Worm (Caenorhabditis elegans): ENCODE measurements around the gene Y67H2A.10.

DNA sequence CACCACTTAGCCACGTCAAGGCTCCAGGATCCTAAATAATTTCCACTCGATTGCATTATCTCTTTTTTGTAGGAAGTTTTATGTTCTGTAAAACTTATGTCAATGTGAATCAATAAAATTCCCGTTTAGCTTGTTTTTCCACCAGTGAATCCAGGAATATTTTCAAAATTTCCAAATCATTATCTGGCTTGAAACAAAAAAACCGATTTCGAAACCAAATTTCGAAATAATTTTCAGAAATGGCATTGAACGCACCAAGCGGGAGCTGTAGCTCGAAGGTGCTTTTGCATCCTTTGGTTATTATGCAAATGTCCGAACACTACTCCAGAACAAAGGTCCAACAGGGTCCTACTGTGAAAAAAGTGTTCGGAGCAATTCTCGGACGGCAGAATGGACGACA lies 11.3 kb upstream of the Y67H2A.10 start, which contains the start of gene csn-6:
- no peak for TF ChIP-seq sptf-1 (tag; optimal IDR thresholded peaks at IDR 0.05)
- no peak for TF ChIP-seq elt-3 (tag; optimal IDR thresholded peaks at IDR 0.05)
- no peak for TF ChIP-seq unc-39 (tag; optimal IDR thresholded peaks at IDR 0.05)
- no peak for TF ChIP-seq drap-1 (GFP tag; optimal IDR thresholded peaks at IDR 0.05)
- TF ChIP-seq nhr-237 (tag; optimal IDR thresholded peaks at IDR 0.05), result no peak
- TF ChIP-seq nhr-28 (tag; optimal IDR thresholded peaks at IDR 0.05), result no peak
- no peak for TF ChIP-seq pha-4 (tag; optimal IDR thresholded peaks at IDR 0.05)
- no peak for TF ChIP-seq elt-1 (tag; optimal IDR thresholded peaks at IDR 0.05; ENCODE audit: borderline replicate concordance, insufficient read depth)
- TF ChIP-seq unc-62 (GFP tag; optimal IDR thresholded peaks at IDR 0.05), result no peak
- TF ChIP-seq ces-1 (GFP tag; optimal IDR thresholded peaks at IDR 0.05), result no peak
- TF ChIP-seq ztf-11 (tag; optimal IDR thresholded peaks at IDR 0.05), result no peak
- TF ChIP-seq blmp-1 (tag; optimal IDR thresholded peaks at IDR 0.05), result no peak
- TF ChIP-seq snpc-4 (tag; optimal IDR thresholded peaks at IDR 0.05), result no peak

Measured in whole organism, mixed stage, embryonic.